Worm (Caenorhabditis elegans): ENCODE results near the gene selt-1.2.

selt-1.2 gene

DNA sequence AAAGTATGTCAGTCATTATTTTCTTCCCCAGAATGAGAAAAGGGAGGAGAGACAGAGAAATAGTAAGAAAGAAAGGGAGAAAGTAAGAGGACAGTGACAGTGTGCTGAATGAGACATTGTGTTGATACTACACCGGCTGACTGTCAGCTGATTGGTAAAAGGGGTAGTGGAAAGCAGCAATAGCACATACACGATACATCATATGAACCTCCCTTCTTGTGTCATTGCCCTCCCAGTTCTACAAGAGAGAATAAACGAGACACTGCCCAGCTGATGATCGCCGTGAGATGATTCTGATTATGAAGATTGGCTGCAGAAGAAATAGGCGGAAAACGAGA is 27.4 kb downstream of the selt-1.2 start (continued):
- TF ChIP-seq dpff-1 (tag; optimal IDR thresholded peaks at IDR 0.05) (no peak), nhr-179 (tag; optimal IDR thresholded peaks at IDR 0.05) (no peak), rcor-1 (GFP tag; IDR thresholded peaks at IDR 0.05) (0 out of 2 replicates have a peak, but pooled peaks have one; percentile 3), madf-8 (GFP tag; conservative IDR thresholded peaks at IDR 0.05) (no peak), ceh-79 (tag; optimal IDR thresholded peaks at IDR 0.05) (no peak), lsy-27 (tag; optimal IDR thresholded peaks at IDR 0.05; ENCODE audit: borderline replicate concordance, insufficient read depth) (no peak), pbrm-1 (GFP tag; IDR thresholded peaks at IDR 0.05) (0 out of 2 replicates have a peak, but pooled peaks have one; percentile 30), sptf-2 (GFP tag; optimal IDR thresholded peaks at IDR 0.05) (no peak), hsf-1 (GFP tag; IDR thresholded peaks at IDR 0.05) (no peak), tlf-1 (GFP tag; optimal IDR thresholded peaks at IDR 0.05) (no peak), nhr-120 (GFP tag; IDR thresholded peaks at IDR 0.05) (no peak), ceh-58 (GFP tag; IDR thresholded peaks at IDR 0.05) (no peak), ztf-18 (tag; optimal IDR thresholded peaks at IDR 0.05) (no peak), Y53F4B.3 (GFP tag; IDR thresholded peaks at IDR 0.05) (no peak), F33H1.4 (GFP tag; IDR thresholded peaks at IDR 0.05) (no peak), nfya-1 (tag; optimal IDR thresholded peaks at IDR 0.05; ENCODE audit: borderline replicate concordance, insufficient read depth) (no peak), zim-3 (tag; optimal IDR thresholded peaks at IDR 0.05) (no peak), hmg-1.2 (GFP tag; IDR thresholded peaks at IDR 0.05) (peak; percentile 47; the same call in 1 of the 2 replicates), C06A6.2 (GFP tag; conservative IDR thresholded peaks at IDR 0.05) (no peak; the same call in 1 of the 2 replicates), F49E8.2 (tag; optimal IDR thresholded peaks at IDR 0.05; ENCODE audit: insufficient read depth) (no peak), attf-3 (GFP tag; conservative IDR thresholded peaks at IDR 0.05) (no peak), hlh-26 (GFP tag; conservative IDR thresholded peaks at IDR 0.05) (no peak), madf-6 (GFP tag; IDR thresholded peaks at IDR 0.05) (no peak), snpc-3.4 (tag; optimal IDR thresholded peaks at IDR 0.05) (no peak), unc-62 (GFP tag; optimal IDR thresholded peaks at IDR 0.05) (peak; percentile 40), rec-8 (tag; optimal IDR thresholded peaks at IDR 0.05) (no peak), xnd-1 (tag; optimal IDR thresholded peaks at IDR 0.05) (no peak), ceh-40 (GFP tag; IDR thresholded peaks at IDR 0.05) (no peak), hrde-1 (tag; optimal IDR thresholded peaks at IDR 0.05; ENCODE audit: borderline replicate concordance) (no peak), F10E7.11 (tag; optimal IDR thresholded peaks at IDR 0.05) (no peak), mxl-1 (tag; optimal IDR thresholded peaks at IDR 0.05) (no peak), sea-2 (GFP tag; IDR thresholded peaks at IDR 0.05) (no peak), bed-1 (GFP tag; IDR thresholded peaks at IDR 0.05) (no peak), hmg-20 (GFP tag; IDR thresholded peaks at IDR 0.05) (no peak), snpc-1.1 (tag; optimal IDR thresholded peaks at IDR 0.05; ENCODE audit: insufficient read depth) (no peak), madf-3 (GFP tag; IDR thresholded peaks at IDR 0.05) (no peak), aptf-3 (GFP tag; IDR thresholded peaks at IDR 0.05) (no peak), lir-1 (GFP tag; conservative IDR thresholded peaks at IDR 0.05) (peak; percentile 73), F39B2.1 (GFP tag; IDR thresholded peaks at IDR 0.05) (no peak), K12H6.12 (tag; optimal IDR thresholded peaks at IDR 0.05) (no peak), him-1 (tag; optimal IDR thresholded peaks at IDR 0.05) (no peak), mel-28 (tag; optimal IDR thresholded peaks at IDR 0.05; ENCODE audit: borderline replicate concordance) (no peak), die-1 (tag; optimal IDR thresholded peaks at IDR 0.05) (no peak), ztf-22 (GFP tag; optimal IDR thresholded peaks at IDR 0.05) (no peak), snpc-4 (GFP tag; optimal IDR thresholded peaks at IDR 0.05) (no peak), snpc-4 (tag; optimal IDR thresholded peaks at IDR 0.05) (peak in 2 of 4 experiments; percentile 9 to 18), atf-7 (tag; optimal IDR thresholded peaks at IDR 0.05) (no peak), ceh-100 (GFP tag; IDR thresholded peaks at IDR 0.05) (no peak), lin-40 (tag; optimal IDR thresholded peaks at IDR 0.05) (peak; percentile 24)
